Worm (Caenorhabditis elegans) whole organism, L3 larva: ENCODE data around the gene try-11.

Source experiments
- R02D3.7 ChIP-seq: fragments of 150-350 bp; optimal IDR thresholded peaks from 2 replicates; lab custom pipeline; 2014; ENCODE audit warnings: missing biosample characterization, missing genetic modification characterization
- ZK546.5 ChIP-seq: sonication (generic microtip); optimal IDR thresholded peaks from 2 replicates; lab custom pipeline; 2017; ENCODE audit warnings: missing biosample characterization, missing genetic modification characterization
- aly-2 ChIP-seq: fragments of 150-350 bp; optimal IDR thresholded peaks from 2 replicates; lab custom pipeline; 2014; ENCODE audit warnings: missing biosample characterization, missing genetic modification characterization
- ama-1 ChIP-seq: fragments of 150-350 bp; optimal IDR thresholded peaks from 2 replicates; lab custom pipeline; 2018
- ceh-16 ChIP-seq: sonication (generic microtip); optimal IDR thresholded peaks from 2 replicates; lab custom pipeline; 2017; ENCODE audit warnings: missing biosample characterization, missing genetic modification characterization
- ceh-82 ChIP-seq: fragments of 150-350 bp; optimal IDR thresholded peaks from 2 replicates; lab custom pipeline; 2014; ENCODE audit warnings: missing biosample characterization, missing genetic modification characterization
- ceh-9 ChIP-seq: sonication (generic microtip); optimal IDR thresholded peaks from 2 replicates; lab custom pipeline; 2018; ENCODE audit warnings: missing biosample characterization, missing genetic modification characterization
- daf-12 ChIP-seq: fragments of 150-350 bp; optimal IDR thresholded peaks from 2 replicates; lab custom pipeline; 2014; ENCODE audit warnings: missing biosample characterization, missing genetic modification reagents, missing genetic modification characterization
- egl-27 ChIP-seq: sonication (generic microtip); optimal IDR thresholded peaks from 4 replicates; lab custom pipeline; 2017; ENCODE audit warnings: missing biosample characterization, missing genetic modification reagents, missing genetic modification characterization
- egl-5 ChIP-seq: fragments of 150-350 bp; optimal IDR thresholded peaks from 2 replicates; lab custom pipeline; 2017; ENCODE audit warnings: missing biosample characterization, missing genetic modification reagents, missing genetic modification characterization, inconsistent platforms
- elt-1 ChIP-seq: fragments of 150-350 bp; optimal IDR thresholded peaks from 2 replicates; lab custom pipeline; 2014; ENCODE audit warnings: missing biosample characterization, missing genetic modification characterization
- elt-2 ChIP-seq: sonication (generic microtip); optimal IDR thresholded peaks from 2 replicates; lab custom pipeline; 2016; ENCODE audit warnings: missing genetic modification reagents, mild to moderate bottlenecking, missing genetic modification characterization, missing compliant biosample characterization
- fkh-10 ChIP-seq: sonication (generic microtip); optimal IDR thresholded peaks from 2 replicates; lab custom pipeline; 2017; ENCODE audit warnings: missing biosample characterization, missing genetic modification reagents, missing genetic modification characterization
- fkh-2 ChIP-seq: fragments of 150-350 bp; optimal IDR thresholded peaks from 2 replicates; lab custom pipeline; 2014; ENCODE audit warnings: missing biosample characterization, missing genetic modification reagents, missing genetic modification characterization
- hmg-11 ChIP-seq: sonication (generic microtip); optimal IDR thresholded peaks from 2 replicates; lab custom pipeline; 2016; ENCODE audit warnings: missing genetic modification characterization, missing compliant biosample characterization
- jun-1 ChIP-seq: fragments of 150-350 bp; optimal IDR thresholded peaks from 2 replicates; lab custom pipeline; 2014; ENCODE audit warnings: missing biosample characterization, missing genetic modification reagents, missing genetic modification characterization
- lin-15B ChIP-seq: fragments of 150-350 bp; optimal IDR thresholded peaks from 2 replicates; lab custom pipeline; 2014; ENCODE audit warnings: missing biosample characterization, missing genetic modification characterization
- lsy-12 ChIP-seq: sonication (generic microtip); optimal IDR thresholded peaks from 2 replicates; lab custom pipeline; 2016; ENCODE audit warnings: mild to moderate bottlenecking, missing genetic modification characterization, missing compliant biosample characterization
- mml-1 ChIP-seq: fragments of 150-350 bp; sonication (generic microtip); optimal IDR thresholded peaks from 3 replicates; lab custom pipeline; 2014; ENCODE audit warnings: missing biosample characterization, missing genetic modification characterization
- nhr-11 ChIP-seq: fragments of 150-350 bp; optimal IDR thresholded peaks from 2 replicates; lab custom pipeline; 2014; ENCODE audit warnings: missing biosample characterization, missing genetic modification characterization
- nhr-23 ChIP-seq: fragments of 150-350 bp; optimal IDR thresholded peaks from 2 replicates; lab custom pipeline; 2014; ENCODE audit warnings: missing biosample characterization, missing genetic modification reagents, missing genetic modification characterization
- nhr-237 ChIP-seq: fragments of 150-350 bp; optimal IDR thresholded peaks from 2 replicates; lab custom pipeline; 2014; ENCODE audit warnings: missing biosample characterization, missing genetic modification characterization
- nhr-43 ChIP-seq: sonication (generic microtip); optimal IDR thresholded peaks from 2 replicates; lab custom pipeline; 2016; ENCODE audit warnings: mild to moderate bottlenecking, missing genetic modification characterization, missing compliant biosample characterization; ENCODE audit not compliant: poor library complexity, severe bottlenecking
- nhr-67 ChIP-seq: fragments of 150-350 bp; optimal IDR thresholded peaks from 2 replicates; lab custom pipeline; 2014; ENCODE audit warnings: missing biosample characterization, missing genetic modification characterization
- nhr-76 ChIP-seq: fragments of 150-350 bp; sonication (generic microtip); optimal IDR thresholded peaks from 5 replicates; lab custom pipeline; 2014; ENCODE audit warnings: missing biosample characterization, missing genetic modification characterization
- nhr-77 ChIP-seq: fragments of 150-350 bp; optimal IDR thresholded peaks from 2 replicates; lab custom pipeline; 2014; ENCODE audit warnings: missing biosample characterization, missing genetic modification characterization
- pha-4 ChIP-seq: fragments of 150-350 bp; optimal IDR thresholded peaks from 2 replicates; lab custom pipeline; 2014; ENCODE audit warnings: missing biosample characterization, missing genetic modification reagents, missing genetic modification characterization
- pqm-1 ChIP-seq: fragments of 150-350 bp; optimal IDR thresholded peaks from 2 replicates; lab custom pipeline; 2017; ENCODE audit warnings: missing biosample characterization, missing genetic modification characterization, inconsistent platforms
- sea-2 ChIP-seq: fragments of 150-350 bp; sonication (generic microtip); optimal IDR thresholded peaks from 4 replicates; lab custom pipeline; 2014; ENCODE audit warnings: missing biosample characterization, missing genetic modification reagents, missing genetic modification characterization
- tbx-2 ChIP-seq: sonication (generic microtip); optimal IDR thresholded peaks from 2 replicates; lab custom pipeline; 2016; ENCODE audit warnings: mild to moderate bottlenecking, missing genetic modification characterization, missing compliant biosample characterization
- unc-39 ChIP-seq: sonication (generic microtip); optimal IDR thresholded peaks from 4 replicates; lab custom pipeline; 2017; ENCODE audit warnings: missing biosample characterization, missing genetic modification characterization
- zag-1 ChIP-seq: fragments of 150-350 bp; optimal IDR thresholded peaks from 2 replicates; lab custom pipeline; 2014; ENCODE audit warnings: missing biosample characterization, missing genetic modification characterization
- ztf-11 ChIP-seq: fragments of 150-350 bp; optimal IDR thresholded peaks from 2 replicates; lab custom pipeline; 2014; ENCODE audit warnings: missing biosample characterization, missing genetic modification characterization
- ztf-4 ChIP-seq: fragments of 150-350 bp; optimal IDR thresholded peaks from 2 replicates; lab custom pipeline; 2014; ENCODE audit warnings: missing biosample characterization, missing genetic modification characterization

The try-11 gene

DNA sequence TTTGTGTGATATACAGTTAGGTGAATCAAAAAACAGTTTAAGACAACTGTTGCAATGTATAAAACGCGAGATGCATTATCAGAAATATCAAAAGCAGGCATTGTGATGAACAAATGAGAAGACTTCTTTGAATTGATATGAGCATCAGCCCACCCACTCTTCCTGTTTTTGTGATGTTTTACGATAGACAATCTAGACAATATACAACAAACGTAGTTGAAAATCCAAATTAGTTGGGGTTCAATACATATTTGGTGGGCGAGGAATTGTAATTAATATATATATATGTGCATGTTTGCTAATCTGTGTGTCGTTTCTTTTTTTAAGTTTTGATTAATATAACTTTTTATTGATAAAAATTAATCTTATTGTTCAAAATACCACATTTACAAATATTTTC, 21.3 kb downstream of the try-11 start, which contains the start of gene str-28:
TSS of gene str-28 (minus strand) at position 101 of the 400 bp plus-strand sequence.
- TF ChIP-seq tbx-2 (tag; lab: Kevin White, UChicago): no peak
- TF ChIP-seq nhr-77 (tag; lab: Kevin White, UChicago): no peak
- no peak for TF ChIP-seq egl-5 (tag; lab: Kevin White, UChicago)
- no peak for TF ChIP-seq fkh-2 (tag; lab: Kevin White, UChicago)
- TF ChIP-seq egl-27 (tag; lab: Kevin White, UChicago): no peak
- TF ChIP-seq ceh-82: no peak
- no peak for TF ChIP-seq ZK546.5 (tag; lab: Kevin White, UChicago)
- TF ChIP-seq nhr-237 (tag; lab: Kevin White, UChicago): no peak
- no peak for TF ChIP-seq nhr-11 (tag; lab: Kevin White, UChicago)
- TF ChIP-seq unc-39 (tag; lab: Kevin White, UChicago): no peak
- no peak for TF ChIP-seq daf-12 (tag; lab: Kevin White, UChicago)
- TF ChIP-seq pha-4 (tag; lab: Kevin White, UChicago): no peak
- no peak for TF ChIP-seq mml-1 (tag; lab: Kevin White, UChicago)
- TF ChIP-seq lin-15B (tag; lab: Kevin White, UChicago): no peak
- no peak for TF ChIP-seq zag-1 (tag; lab: Kevin White, UChicago)
- TF ChIP-seq ama-1: no peak
- no peak for TF ChIP-seq ztf-4 (tag; lab: Kevin White, UChicago)
- no peak for TF ChIP-seq jun-1 (tag; lab: Kevin White, UChicago)

DNA sequence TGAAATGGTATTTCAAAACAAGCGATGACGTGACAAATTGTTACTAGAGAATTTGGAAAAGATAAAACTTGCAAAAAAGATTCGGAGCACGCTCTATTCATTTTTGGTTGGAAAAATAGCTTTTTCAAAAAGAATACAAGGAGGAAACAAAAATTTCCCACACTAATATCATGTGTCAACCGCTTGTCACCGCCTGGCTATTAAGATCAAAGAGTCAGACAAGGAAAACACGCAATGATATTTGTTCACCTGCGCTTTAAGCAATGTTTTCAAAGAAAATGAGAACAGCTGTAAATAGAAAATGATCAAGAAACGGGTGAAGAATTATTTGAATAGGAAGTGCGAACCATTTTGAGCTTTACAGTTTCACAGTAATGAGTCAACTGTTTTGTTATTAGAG, 25.2 kb downstream of the try-11 start, which contains the start of gene srh-125:
TSS of gene srh-125 (minus strand) at position 101 of the 400 bp plus-strand sequence.
- TF ChIP-seq lsy-12 (tag; lab: Kevin White, UChicago): no peak
- no peak for TF ChIP-seq aly-2 (tag; lab: Kevin White, UChicago)
- no peak for TF ChIP-seq ceh-16 (tag; lab: Kevin White, UChicago)
- TF ChIP-seq sea-2 (GFP tag; lab: Kevin White, UChicago): no peak
- no peak for TF ChIP-seq tbx-2 (tag; lab: Kevin White, UChicago)

ce11 chrV:7478404-7478803, 26.9 kb downstream of the try-11 start, which contains the start of gene str-190:
str-190 (minus strand) TSS chrV:7478504.
- TF ChIP-seq nhr-43: no peak
- TF ChIP-seq ztf-4 (tag; lab: Kevin White, UChicago): no peak
- TF ChIP-seq ceh-16 (tag; lab: Kevin White, UChicago): no peak
- no peak for TF ChIP-seq hmg-11
- TF ChIP-seq nhr-76: no peak

ce11 chrV:7480949-7481348, 29.4 kb downstream of the try-11 start, which contains the start of gene C18B10.6:
C18B10.6 (minus strand) TSS chrV:7481049.
- TF ChIP-seq R02D3.7 (tag; lab: Kevin White, UChicago) (no peak), ztf-4 (tag; lab: Kevin White, UChicago) (no peak), ztf-11 (tag; lab: Kevin White, UChicago) (no peak), tbx-2 (tag; lab: Kevin White, UChicago) (no peak), daf-12 (tag; lab: Kevin White, UChicago) (no peak), elt-1 (tag; lab: Kevin White, UChicago) (no peak), nhr-67 (no peak), egl-27 (tag; lab: Kevin White, UChicago) (no peak), sea-2 (GFP tag; lab: Kevin White, UChicago) (no peak), pqm-1 (no peak), fkh-2 (tag; lab: Kevin White, UChicago) (no peak), hmg-11 (no peak), elt-2 (tag; lab: Kevin White, UChicago) (no peak)

- TF ChIP-seq unc-39 (tag; lab: Kevin White, UChicago) (no peak), R02D3.7 (tag; lab: Kevin White, UChicago) (no peak), ama-1 (no peak), mml-1 (tag; lab: Kevin White, UChicago) (no peak), pha-4 (tag; lab: Kevin White, UChicago) (no peak), nhr-23 (tag; lab: Kevin White, UChicago) (no peak), zag-1 (tag; lab: Kevin White, UChicago) (no peak), ZK546.5 (tag; lab: Kevin White, UChicago) (no peak), nhr-43 (no peak), nhr-77 (tag; lab: Kevin White, UChicago) (no peak), fkh-10 (GFP tag; lab: Kevin White, UChicago) (no peak), lin-15B (tag; lab: Kevin White, UChicago) (no peak), ceh-9 (tag; lab: Kevin White, UChicago) (no peak), ceh-16 (tag; lab: Kevin White, UChicago) (no peak), nhr-11 (tag; lab: Kevin White, UChicago) (no peak), nhr-76 (no peak), elt-1 (tag; lab: Kevin White, UChicago) (no peak), egl-27 (tag; lab: Kevin White, UChicago) (no peak), nhr-67 (no peak), pqm-1 (no peak)
- TF ChIP-seq, all 47 proteins: peak for 0
These were observed 33.5 kb downstream of the try-11 start, which contains the start of gene srbc-8 for ce11 chrV:7485000-7485399. srbc-8 (minus strand) TSS chrV:7485100.
